Worm (Caenorhabditis elegans) whole organism, late embryonic: ENCODE results near the gene F57F4.1.

Experiments used
- K09A11.1 ChIP-seq: sonication (generic microtip); optimal IDR thresholded peaks from 2 replicates; lab custom pipeline; 2017; ENCODE audit warnings: antibody characterized with exemption, mild to moderate bottlenecking, missing genetic modification characterization, missing compliant biosample characterization; ENCODE audit not compliant: insufficient read depth
- ama-1 ChIP-seq: fragments of 150-350 bp; optimal IDR thresholded peaks from 2 replicates; lab custom pipeline; 2014
- ceh-24 ChIP-seq: sonication (generic microtip); optimal IDR thresholded peaks from 2 replicates; lab custom pipeline; 2016; ENCODE audit warnings: mild to moderate bottlenecking, missing genetic modification characterization, missing compliant biosample characterization
- dve-1 ChIP-seq: sonication (generic microtip); optimal IDR thresholded peaks from 2 replicates; lab custom pipeline; 2017; ENCODE audit warnings: antibody characterized with exemption, mild to moderate bottlenecking, missing genetic modification characterization, missing compliant biosample characterization
- ets-4 ChIP-seq: sonication (generic microtip); optimal IDR thresholded peaks from 2 replicates; lab custom pipeline; 2016; ENCODE audit warnings: missing genetic modification characterization, missing compliant biosample characterization
- pha-4 ChIP-seq: fragments of 150-350 bp; optimal IDR thresholded peaks from 2 replicates; lab custom pipeline; 2018; ENCODE audit warnings: missing biosample characterization, missing genetic modification reagents, missing genetic modification characterization
- unc-3 ChIP-seq, 2 experiments: fragments of 200-800 bp in 1 of 2; sonication (Bioruptor generic) in 1 of 2; sonication (generic microtip) in 1 of 2; conservative IDR thresholded peaks in 1 of 2; optimal IDR thresholded peaks in 1 of 2; 2 replicates each; pipeline versions ENCODE4 v1.3.6 to Lab custom; 2016 to 2022; ENCODE audit warnings: missing compliant biosample characterization in 2 of 2, missing genetic modification characterization in 2 of 2, missing genetic modification reagents in 1 of 2

DNA sequence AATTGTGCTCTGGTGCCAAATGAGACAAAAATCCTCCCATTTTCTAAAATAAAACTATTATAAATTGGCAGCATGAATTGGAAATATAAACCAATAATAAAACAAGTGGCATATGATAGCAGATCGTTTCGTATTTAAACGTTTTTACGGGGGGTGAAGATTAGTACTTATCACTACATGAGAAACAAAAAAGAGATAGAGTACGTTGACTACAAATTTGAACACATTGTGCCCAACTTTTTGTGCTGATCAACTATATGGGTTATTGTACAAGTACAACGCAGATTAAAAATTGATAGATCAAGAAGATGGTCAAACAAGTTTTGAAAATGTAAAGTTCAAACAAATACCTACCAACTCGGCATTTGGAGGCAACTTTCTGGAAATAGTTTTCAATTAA, 21.8 kb upstream of the F57F4.1 start:
- TF ChIP-seq ceh-24 (tag; lab: Kevin White, UChicago) (no peak), K09A11.1 (tag; lab: Kevin White, UChicago) (no peak), unc-3 (GFP tag; conservative IDR thresholded peaks at IDR 0.05; lab: Robert Waterston, UW) (no peak), unc-3 (tag; optimal IDR thresholded peaks at IDR 0.05; lab: Kevin White, UChicago) (no peak), ama-1 (no peak), ets-4 (tag; lab: Kevin White, UChicago) (no peak), pha-4 (tag; lab: Kevin White, UChicago) (no peak), dve-1 (tag; lab: Kevin White, UChicago) (no peak)
